Fruit fly (Drosophila melanogaster): ENCODE measurements around the gene brm.

Gene brm

DNA sequence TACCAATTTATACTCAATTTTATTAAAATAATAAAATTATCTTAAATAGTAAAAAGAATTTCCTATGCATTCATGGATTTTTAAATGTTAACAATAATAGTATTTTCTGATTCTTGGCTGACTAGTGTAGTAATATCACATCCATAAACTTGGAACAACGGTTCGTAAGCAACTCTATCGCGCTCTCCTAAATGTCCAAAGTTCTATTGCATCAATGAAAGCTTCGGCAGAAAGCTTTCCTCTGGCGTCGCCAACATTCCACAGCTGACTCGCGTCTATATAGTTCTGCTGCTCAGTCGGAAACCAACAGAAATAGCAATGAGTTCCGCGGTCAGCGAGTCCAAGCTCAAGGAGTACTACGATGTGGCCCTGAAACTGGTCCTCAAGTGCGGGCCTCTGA is 5.9 kb downstream of the brm start, which contains the start of gene CG17029:
CG17029 (plus strand) TSS at position 113 of the 400 bp plus-strand sequence.
- TF ChIP-seq h (GFP tag; optimal IDR thresholded peaks at IDR 0.05): no peak
- no peak for TF ChIP-seq CrebA (GFP tag; optimal IDR thresholded peaks at IDR 0.05; ENCODE audit: borderline replicate concordance)
- no peak for TF ChIP-seq Hr78 (GFP tag; optimal IDR thresholded peaks at IDR 0.05)
- no peak for TF ChIP-seq Rel (GFP tag; optimal IDR thresholded peaks at IDR 0.05)
- no peak for TF ChIP-seq Rel (tag; optimal IDR thresholded peaks at IDR 0.05)
- no peak for TF ChIP-seq sv (GFP tag; optimal IDR thresholded peaks at IDR 0.05)
- TF ChIP-seq dl (GFP tag; optimal IDR thresholded peaks at IDR 0.05; ENCODE audit: insufficient read depth in 1 of 2, partially characterized antibody in 2 of 2): no peak
- TF ChIP-seq Abd-B (GFP tag; optimal IDR thresholded peaks at IDR 0.05): no peak
- no peak for TF ChIP-seq Dif (GFP tag; optimal IDR thresholded peaks at IDR 0.05; ENCODE audit: partially characterized antibody)
- TF ChIP-seq dsf (GFP tag; optimal IDR thresholded peaks at IDR 0.05; ENCODE audit: borderline replicate concordance): no peak
- no peak for TF ChIP-seq br (GFP tag; optimal IDR thresholded peaks at IDR 0.05)
- TF ChIP-seq N (GFP tag; optimal IDR thresholded peaks at IDR 0.05): no peak
- TF ChIP-seq brk (GFP tag; optimal IDR thresholded peaks at IDR 0.05): no peak
- TF ChIP-seq tai (GFP tag; optimal IDR thresholded peaks at IDR 0.05): no peak
- no peak for TF ChIP-seq usp (GFP tag; optimal IDR thresholded peaks at IDR 0.05)
- TF ChIP-seq Myc (optimal IDR thresholded peaks at IDR 0.05): no peak
- no peak for TF ChIP-seq fru (GFP tag; optimal IDR thresholded peaks at IDR 0.05)

DNA sequence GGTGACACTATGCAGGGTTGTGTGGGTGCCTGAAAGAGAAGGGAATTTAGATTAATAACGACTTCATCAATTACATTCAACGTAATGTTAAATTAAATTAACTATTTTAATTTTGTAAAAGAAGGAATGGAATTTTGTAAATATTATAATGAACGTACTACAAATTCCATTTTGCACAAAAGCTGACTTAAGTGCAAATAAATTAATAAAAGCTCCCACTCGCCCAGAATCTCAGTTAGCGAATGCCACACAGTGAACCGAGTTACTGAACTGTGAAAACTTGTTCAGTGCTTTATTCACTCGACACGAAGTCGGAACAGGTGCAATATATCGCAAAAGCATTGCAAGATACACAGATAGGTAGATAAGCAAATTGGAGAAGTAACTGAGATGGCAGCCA is 7.6 kb downstream of the brm start, which contains the start of gene CG17026:
CG17026 (plus strand) TSS at position 301 of the 400 bp plus-strand sequence.
- TF ChIP-seq Vsx2 (GFP tag; optimal IDR thresholded peaks at IDR 0.05; ENCODE audit: partially characterized antibody) (no peak), sv (GFP tag; optimal IDR thresholded peaks at IDR 0.05) (no peak)

DNA sequence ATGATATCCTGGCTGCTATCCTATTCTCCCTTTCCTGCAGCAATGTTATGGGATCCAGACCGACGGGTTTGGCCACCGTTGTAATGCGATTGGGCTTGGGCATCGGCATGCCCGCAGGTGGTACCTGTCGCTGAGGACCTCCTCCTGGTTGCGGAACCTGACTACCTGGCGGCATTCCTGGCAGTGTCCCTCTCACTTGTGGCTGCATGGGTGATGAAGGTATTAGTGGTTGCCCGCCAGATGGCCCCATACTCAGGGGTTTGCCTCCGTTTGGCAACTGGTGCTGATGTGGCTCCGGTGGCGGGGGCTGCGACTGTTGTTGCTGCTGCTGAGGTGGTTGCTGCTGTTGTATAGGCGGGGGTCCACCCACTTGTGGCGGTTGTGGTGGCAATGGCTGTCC is 8.5 kb downstream of the brm start:
- no peak for TF ChIP-seq pan (optimal IDR thresholded peaks at IDR 0.05)
- no peak for TF ChIP-seq jim (GFP tag; optimal IDR thresholded peaks at IDR 0.05)
- TF ChIP-seq brk (GFP tag; optimal IDR thresholded peaks at IDR 0.05): no peak
- no peak for TF ChIP-seq Dfd (GFP tag; optimal IDR thresholded peaks at IDR 0.05)
- TF ChIP-seq usp (GFP tag; optimal IDR thresholded peaks at IDR 0.05): no peak
- TF ChIP-seq h (GFP tag; optimal IDR thresholded peaks at IDR 0.05): no peak
- TF ChIP-seq N (GFP tag; optimal IDR thresholded peaks at IDR 0.05): no peak
- no peak for TF ChIP-seq fru (GFP tag; optimal IDR thresholded peaks at IDR 0.05)
- TF ChIP-seq CrebA (GFP tag; optimal IDR thresholded peaks at IDR 0.05; ENCODE audit: borderline replicate concordance): no peak
- TF ChIP-seq dmrt93B (GFP tag; optimal IDR thresholded peaks at IDR 0.05): no peak
- no peak for TF ChIP-seq CG9705 (GFP tag; optimal IDR thresholded peaks at IDR 0.05)
- no peak for TF ChIP-seq rgr (GFP tag; optimal IDR thresholded peaks at IDR 0.05)

DNA sequence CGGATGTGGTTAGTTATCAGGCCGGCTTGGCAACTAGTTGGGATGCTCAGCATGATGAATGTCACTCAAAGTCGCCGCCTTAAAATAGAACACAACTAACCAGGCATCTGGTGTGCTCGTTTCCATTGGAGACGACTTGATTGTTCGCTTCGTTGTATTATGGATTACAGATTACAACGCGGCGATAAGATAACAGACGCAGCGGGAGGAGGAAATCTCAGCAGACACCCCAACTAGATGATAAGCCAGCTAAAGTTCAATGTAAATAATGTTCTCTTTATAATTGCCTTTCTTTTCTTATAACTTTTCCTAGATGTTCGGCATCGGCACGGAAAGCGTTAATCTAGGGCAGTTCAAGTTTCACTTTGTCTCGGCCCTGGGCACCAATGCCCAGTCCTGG is 14.0 kb downstream of the brm start:
- no peak for TF ChIP-seq dmrt93B (GFP tag; optimal IDR thresholded peaks at IDR 0.05)

DNA sequence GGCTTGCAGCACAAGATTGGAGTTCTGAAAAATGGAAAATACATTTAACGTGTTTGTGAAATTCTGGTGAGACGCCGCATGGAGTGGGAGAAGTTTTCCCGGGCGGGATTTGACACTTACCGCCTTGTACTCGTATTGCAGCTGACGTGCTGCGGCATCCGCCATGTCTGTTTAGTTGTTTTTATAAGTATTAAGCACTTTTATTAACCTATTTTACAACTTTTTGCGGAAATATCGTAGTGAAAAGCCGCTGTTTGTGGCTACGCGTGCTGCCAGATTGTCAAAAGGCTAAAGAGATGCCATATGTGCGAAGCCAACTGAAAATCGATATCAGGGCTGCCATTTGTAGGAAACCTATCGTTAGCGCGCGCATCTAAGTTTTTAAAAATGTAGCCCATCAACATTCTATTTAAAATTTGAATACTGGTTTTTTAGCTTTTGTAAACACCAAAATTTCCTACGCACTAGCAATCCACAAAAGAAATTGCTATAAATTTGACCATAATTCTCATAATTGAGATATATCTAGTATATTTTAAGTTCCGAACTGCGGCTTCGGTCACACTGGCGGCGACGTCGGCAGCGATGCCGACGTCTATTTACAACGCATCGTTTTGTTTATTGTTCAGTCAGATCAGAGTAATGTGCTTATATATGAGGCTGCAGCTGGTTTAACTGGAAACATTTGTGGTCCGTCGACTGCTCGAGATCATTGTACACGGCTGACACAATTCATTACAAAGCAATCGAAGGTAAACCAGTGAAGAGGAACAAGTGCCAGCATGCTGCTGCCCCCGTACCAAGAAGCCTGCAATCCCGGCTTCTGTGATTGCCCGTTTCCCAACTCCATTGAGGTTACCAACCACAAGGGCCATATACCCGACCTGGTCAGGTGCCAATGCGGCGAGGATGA is 14.8 kb downstream of the brm start, which contains the start of the genes Brr2 and CG10516:
Brr2 (minus strand) TSS at position 285 of the 913 bp plus-strand sequence.
CG10516 (plus strand) TSS at position 617 of the 913 bp plus-strand sequence.
- TF ChIP-seq CG32264 (GFP tag; optimal IDR thresholded peaks at IDR 0.05) (no peak), jim (GFP tag; optimal IDR thresholded peaks at IDR 0.05) (no peak), Dif (GFP tag; optimal IDR thresholded peaks at IDR 0.05; ENCODE audit: partially characterized antibody) (no peak), Mio (GFP tag; optimal IDR thresholded peaks at IDR 0.05) (no peak), Hr83 (GFP tag; optimal IDR thresholded peaks at IDR 0.05; ENCODE audit: poor library complexity, severe bottlenecking) (peak; percentile 56), usp (GFP tag; optimal IDR thresholded peaks at IDR 0.05) (no peak), sage (GFP tag; optimal IDR thresholded peaks at IDR 0.05) (no peak), CG9705 (GFP tag; optimal IDR thresholded peaks at IDR 0.05) (peak; percentile 5), tai (GFP tag; optimal IDR thresholded peaks at IDR 0.05) (no peak), N (GFP tag; optimal IDR thresholded peaks at IDR 0.05) (no peak), CrebA (GFP tag; optimal IDR thresholded peaks at IDR 0.05; ENCODE audit: borderline replicate concordance) (no peak), Jra (GFP tag; optimal IDR thresholded peaks at IDR 0.05) (no peak), Rel (GFP tag; optimal IDR thresholded peaks at IDR 0.05) (no peak), Rel (tag; optimal IDR thresholded peaks at IDR 0.05) (no peak), Myc (optimal IDR thresholded peaks at IDR 0.05) (no peak), lola (GFP tag; optimal IDR thresholded peaks at IDR 0.05) (no peak), Hr78 (GFP tag; optimal IDR thresholded peaks at IDR 0.05) (no peak), Sp1 (GFP tag; optimal IDR thresholded peaks at IDR 0.05) (no peak), fru (GFP tag; optimal IDR thresholded peaks at IDR 0.05) (no peak), OdsH (GFP tag; optimal IDR thresholded peaks at IDR 0.05) (no peak), dsf (GFP tag; optimal IDR thresholded peaks at IDR 0.05; ENCODE audit: borderline replicate concordance) (no peak), br (GFP tag; optimal IDR thresholded peaks at IDR 0.05) (no peak), brk (GFP tag; optimal IDR thresholded peaks at IDR 0.05) (no peak), dmrt93B (GFP tag; optimal IDR thresholded peaks at IDR 0.05) (no peak), GATAd (GFP tag; optimal IDR thresholded peaks at IDR 0.05) (no peak), HLH106 (tag; optimal IDR thresholded peaks at IDR 0.05) (no peak), Abd-B (GFP tag; optimal IDR thresholded peaks at IDR 0.05) (no peak), dl (GFP tag; optimal IDR thresholded peaks at IDR 0.05; ENCODE audit: insufficient read depth in 1 of 2, partially characterized antibody in 2 of 2) (no peak), sv (GFP tag; optimal IDR thresholded peaks at IDR 0.05) (peak; percentile 30), Hnf4 (GFP tag; optimal IDR thresholded peaks at IDR 0.05) (no peak), woc (GFP tag; optimal IDR thresholded peaks at IDR 0.05) (no peak), Vsx2 (GFP tag; optimal IDR thresholded peaks at IDR 0.05; ENCODE audit: partially characterized antibody) (no peak), ey (GFP tag; optimal IDR thresholded peaks at IDR 0.05) (peak; percentile 34)
